Fruit fly (Drosophila melanogaster) whole organism, embryonic: ENCODE measurements around the gene CG9467.
A peak's percentile ranks its signal among the peaks of the same experiment; 100 is the strongest.

Source experiments
- Adf1 ChIP-seq: fragments of 200-800 bp; sonication (Bioruptor generic); IDR thresholded peaks from 2 replicates; pipeline ENCODE4 v1.3.6; 2022; ENCODE audit warnings: missing biosample characterization, missing genetic modification characterization
- B-H2 ChIP-seq: fragments of 200-800 bp; sonication (Bioruptor generic); optimal IDR thresholded peaks from 2 replicates; lab custom pipeline; 2018; ENCODE audit warnings: missing biosample characterization, mild to moderate bottlenecking, missing genetic modification characterization
- CG11695 ChIP-seq: fragments of 200-800 bp; sonication (Bioruptor generic); IDR thresholded peaks from 3 replicates; pipeline ENCODE4 v1.3.6; 2022; ENCODE audit warnings: missing biosample characterization, missing genetic modification characterization
- CG11723 ChIP-seq: fragments of 200-800 bp; sonication (Bioruptor generic); optimal IDR thresholded peaks from 2 replicates; lab custom pipeline; 2017; ENCODE audit warnings: missing biosample characterization, mild to moderate bottlenecking, missing genetic modification characterization
- CG12299 ChIP-seq: fragments of 200-800 bp; sonication (Bioruptor generic); optimal IDR thresholded peaks from 2 replicates; lab custom pipeline; 2018; ENCODE audit warnings: missing biosample characterization, mild to moderate bottlenecking, missing genetic modification characterization
- CG14710 ChIP-seq: fragments of 200-800 bp; sonication (Bioruptor generic); optimal IDR thresholded peaks from 3 replicates; lab custom pipeline; 2019; ENCODE audit warnings: missing biosample characterization, mild to moderate bottlenecking, missing genetic modification characterization, moderate library complexity
- CG15479 ChIP-seq: fragments of 200-800 bp; sonication (Bioruptor generic); optimal IDR thresholded peaks from 3 replicates; lab custom pipeline; 2019; ENCODE audit warnings: missing biosample characterization, mild to moderate bottlenecking, missing genetic modification characterization, moderate library complexity
- CG18619 ChIP-seq: fragments of 200-800 bp; sonication (Bioruptor generic); optimal IDR thresholded peaks from 3 replicates; lab custom pipeline; 2017; ENCODE audit warnings: missing biosample characterization, mild to moderate bottlenecking, missing genetic modification characterization
- CG33213 ChIP-seq: fragments of 200-800 bp; sonication (Bioruptor generic); optimal IDR thresholded peaks from 3 replicates; lab custom pipeline; 2016; ENCODE audit warnings: missing biosample characterization, missing genetic modification characterization
- CG6689 ChIP-seq: fragments of 200-800 bp; sonication (Bioruptor generic); IDR thresholded peaks from 2 replicates; pipeline ENCODE4 v1.3.6; 2022; ENCODE audit warnings: missing biosample characterization, missing genetic modification characterization
- CG7357 ChIP-seq: fragments of 200-800 bp; sonication (Bioruptor generic); IDR thresholded peaks from 3 replicates; pipeline ENCODE4 v1.3.6; 2022; ENCODE audit warnings: missing biosample characterization, missing genetic modification characterization
- CG7839 ChIP-seq: fragments of 200-800 bp; sonication (Bioruptor generic); optimal IDR thresholded peaks from 3 replicates; lab custom pipeline; 2018; ENCODE audit warnings: missing biosample characterization, mild to moderate bottlenecking, missing genetic modification characterization, moderate library complexity
- CG7928 ChIP-seq: fragments of 200-800 bp; sonication (Bioruptor generic); optimal IDR thresholded peaks from 2 replicates; lab custom pipeline; 2017; ENCODE audit warnings: missing biosample characterization, mild to moderate bottlenecking, missing genetic modification characterization
- CG8089 ChIP-seq: fragments of 200-800 bp; sonication (Bioruptor generic); optimal IDR thresholded peaks from 3 replicates; lab custom pipeline; 2016; ENCODE audit warnings: missing biosample characterization, missing genetic modification characterization
- CkIIα-i1 ChIP-seq: fragments of 200-800 bp; sonication (Bioruptor generic); IDR thresholded peaks from 2 replicates; pipeline ENCODE4 v1.3.6; 2022; ENCODE audit warnings: missing biosample characterization, missing genetic modification characterization
- Deaf1 ChIP-seq: fragments of 200-800 bp; optimal IDR thresholded peaks from 3 replicates; lab custom pipeline; 2019; ENCODE audit warnings: missing biosample characterization, mild to moderate bottlenecking, missing genetic modification characterization, moderate library complexity
- HLH54F ChIP-seq: fragments of 200-800 bp; sonication (Bioruptor generic); optimal IDR thresholded peaks from 3 replicates; lab custom pipeline; 2016; ENCODE audit warnings: missing biosample characterization, missing genetic modification characterization
- Hey ChIP-seq: fragments of 200-800 bp; sonication (Bioruptor generic); optimal IDR thresholded peaks from 3 replicates; lab custom pipeline; 2018; ENCODE audit warnings: missing biosample characterization, mild to moderate bottlenecking, missing genetic modification characterization
- Hr39 ChIP-seq: fragments of >200 bp; optimal IDR thresholded peaks from 2 replicates; lab custom pipeline; 2017
- MBD-R2 ChIP-seq: fragments of 200-800 bp; sonication (Bioruptor generic); IDR thresholded peaks from 2 replicates; pipeline ENCODE4 v1.3.6; 2022; ENCODE audit warnings: missing biosample characterization, missing genetic modification characterization
- NK7.1 ChIP-seq: fragments of 200-800 bp; sonication (Bioruptor generic); optimal IDR thresholded peaks from 3 replicates; lab custom pipeline; 2016; ENCODE audit warnings: missing biosample characterization, missing genetic modification characterization
- NfI ChIP-seq: fragments of 200-800 bp; sonication (Bioruptor generic); optimal IDR thresholded peaks from 3 replicates; lab custom pipeline; 2018; ENCODE audit warnings: missing biosample characterization, mild to moderate bottlenecking, missing genetic modification characterization, moderate library complexity
- Oli ChIP-seq: fragments of 200-800 bp; sonication (Bioruptor generic); optimal IDR thresholded peaks from 2 replicates; lab custom pipeline; 2018; ENCODE audit warnings: missing biosample characterization, mild to moderate bottlenecking, missing genetic modification characterization, moderate library complexity
- Optix ChIP-seq: fragments of 200-800 bp; sonication (Bioruptor generic); IDR thresholded peaks from 3 replicates; pipeline ENCODE4 v1.3.6; 2022; ENCODE audit warnings: missing biosample characterization, missing genetic modification characterization
- Pdp1 ChIP-seq, 2 experiments: fragments of 200-800 bp; sonication (Bioruptor generic); optimal IDR thresholded peaks; 3 replicates each; lab custom pipeline; 2016; ENCODE audit warnings: missing biosample characterization in 2 of 2, missing genetic modification characterization in 2 of 2, mild to moderate bottlenecking in 1 of 2, moderate library complexity in 1 of 2
- Vsx1 ChIP-seq: fragments of 200-800 bp; sonication (Bioruptor generic); optimal IDR thresholded peaks from 2 replicates; lab custom pipeline; 2017; ENCODE audit warnings: missing biosample characterization, mild to moderate bottlenecking, missing genetic modification characterization, missing genetic modification reagents
- YL-1 ChIP-seq: fragments of 200-800 bp; sonication (Bioruptor generic); optimal IDR thresholded peaks from 3 replicates; lab custom pipeline; 2017; ENCODE audit warnings: missing biosample characterization, mild to moderate bottlenecking, missing genetic modification characterization
- ac ChIP-seq: fragments of 200-800 bp; sonication (Bioruptor generic); optimal IDR thresholded peaks from 3 replicates; lab custom pipeline; 2017; ENCODE audit warnings: missing biosample characterization, mild to moderate bottlenecking, missing genetic modification characterization
- ato ChIP-seq: fragments of 200-800 bp; sonication (Bioruptor generic); IDR thresholded peaks from 2 replicates; pipeline ENCODE4 v1.3.6; 2022; ENCODE audit warnings: missing biosample characterization, missing genetic modification characterization; ENCODE audit not compliant: partially characterized antibody
- bcd ChIP-seq: fragments of 200-800 bp; sonication (Bioruptor generic); optimal IDR thresholded peaks from 2 replicates; lab custom pipeline; 2017; ENCODE audit warnings: missing biosample characterization, mild to moderate bottlenecking, missing genetic modification characterization
- cg ChIP-seq: fragments of 200-800 bp; sonication (Bioruptor generic); optimal IDR thresholded peaks from 3 replicates; lab custom pipeline; 2019; ENCODE audit warnings: missing biosample characterization, mild to moderate bottlenecking, missing genetic modification characterization, moderate library complexity
- corto ChIP-seq: fragments of 200-800 bp; sonication (Bioruptor generic); optimal IDR thresholded peaks from 2 replicates; lab custom pipeline; 2016; ENCODE audit warnings: missing biosample characterization, mild to moderate bottlenecking, missing genetic modification characterization, moderate library complexity
- crol ChIP-seq: fragments of 200-800 bp; sonication (Bioruptor generic); IDR thresholded peaks from 2 replicates; pipeline ENCODE4 v1.3.6; 2022; ENCODE audit warnings: missing biosample characterization, missing genetic modification characterization
- danr ChIP-seq: fragments of 200-800 bp; sonication (Bioruptor generic); IDR thresholded peaks from 2 replicates; pipeline ENCODE4 v1.3.6; 2022; ENCODE audit warnings: missing biosample characterization, missing genetic modification characterization
- ems ChIP-seq: fragments of 200-800 bp; sonication (Bioruptor generic); optimal IDR thresholded peaks from 3 replicates; lab custom pipeline; 2016; ENCODE audit warnings: missing biosample characterization, missing genetic modification characterization
- fu2 ChIP-seq: fragments of 200-800 bp; sonication (Bioruptor generic); optimal IDR thresholded peaks from 2 replicates; lab custom pipeline; 2016; ENCODE audit warnings: missing biosample characterization, missing genetic modification characterization
- gcm2 ChIP-seq: fragments of 200-800 bp; sonication (Bioruptor generic); optimal IDR thresholded peaks from 2 replicates; lab custom pipeline; 2016; ENCODE audit warnings: missing biosample characterization, missing genetic modification characterization
- gro ChIP-seq: fragments of 200-800 bp; sonication (Bioruptor generic); optimal IDR thresholded peaks from 2 replicates; lab custom pipeline; 2016; ENCODE audit warnings: missing biosample characterization, missing genetic modification characterization
- hb ChIP-seq: fragments of 200-800 bp; sonication (Bioruptor generic); IDR thresholded peaks from 3 replicates; pipeline ENCODE4 v1.3.6; 2022; ENCODE audit warnings: missing biosample characterization, missing genetic modification characterization; ENCODE audit not compliant: partially characterized antibody
- jing ChIP-seq: fragments of 200-800 bp; sonication (Bioruptor generic); optimal IDR thresholded peaks from 2 replicates; lab custom pipeline; 2018; ENCODE audit warnings: missing biosample characterization, mild to moderate bottlenecking, missing genetic modification characterization
- jumu ChIP-seq: fragments of 200-800 bp; sonication (Bioruptor generic); optimal IDR thresholded peaks from 3 replicates; lab custom pipeline; 2016; ENCODE audit warnings: missing biosample characterization, missing genetic modification characterization
- kni ChIP-seq: fragments of 200-800 bp; sonication (Bioruptor generic); optimal IDR thresholded peaks from 3 replicates; lab custom pipeline; 2017; ENCODE audit warnings: mild to moderate bottlenecking, missing biosample characterization, missing genetic modification reagents, missing genetic modification characterization
- lmd ChIP-seq: fragments of 200-800 bp; sonication (Bioruptor generic); IDR thresholded peaks from 2 replicates; pipeline ENCODE4 v1.3.6; 2022; ENCODE audit warnings: missing biosample characterization, missing genetic modification characterization
- pita ChIP-seq: fragments of 200-800 bp; sonication (Bioruptor generic); optimal IDR thresholded peaks from 2 replicates; lab custom pipeline; 2017; ENCODE audit warnings: missing biosample characterization, mild to moderate bottlenecking, missing genetic modification characterization
- rib ChIP-seq: fragments of 200-800 bp; sonication (Bioruptor generic); IDR thresholded peaks from 2 replicates; pipeline ENCODE4 v1.3.6; 2022; ENCODE audit warnings: missing biosample characterization, missing genetic modification characterization
- sd ChIP-seq: fragments of 200-800 bp; sonication (Bioruptor generic); optimal IDR thresholded peaks from 3 replicates; lab custom pipeline; 2018; ENCODE audit warnings: missing biosample characterization, mild to moderate bottlenecking, missing genetic modification characterization, moderate library complexity
- sna ChIP-seq: fragments of 200-800 bp; sonication (Bioruptor generic); IDR thresholded peaks from 2 replicates; pipeline ENCODE4 v1.3.6; 2022; ENCODE audit warnings: missing biosample characterization, missing genetic modification characterization; ENCODE audit not compliant: partially characterized antibody
- z ChIP-seq: fragments of 200-800 bp; sonication (Bioruptor generic); IDR thresholded peaks from 3 replicates; pipeline ENCODE4 v1.3.6; 2022; ENCODE audit warnings: missing biosample characterization, missing genetic modification characterization

The CG9467 gene

DNA sequence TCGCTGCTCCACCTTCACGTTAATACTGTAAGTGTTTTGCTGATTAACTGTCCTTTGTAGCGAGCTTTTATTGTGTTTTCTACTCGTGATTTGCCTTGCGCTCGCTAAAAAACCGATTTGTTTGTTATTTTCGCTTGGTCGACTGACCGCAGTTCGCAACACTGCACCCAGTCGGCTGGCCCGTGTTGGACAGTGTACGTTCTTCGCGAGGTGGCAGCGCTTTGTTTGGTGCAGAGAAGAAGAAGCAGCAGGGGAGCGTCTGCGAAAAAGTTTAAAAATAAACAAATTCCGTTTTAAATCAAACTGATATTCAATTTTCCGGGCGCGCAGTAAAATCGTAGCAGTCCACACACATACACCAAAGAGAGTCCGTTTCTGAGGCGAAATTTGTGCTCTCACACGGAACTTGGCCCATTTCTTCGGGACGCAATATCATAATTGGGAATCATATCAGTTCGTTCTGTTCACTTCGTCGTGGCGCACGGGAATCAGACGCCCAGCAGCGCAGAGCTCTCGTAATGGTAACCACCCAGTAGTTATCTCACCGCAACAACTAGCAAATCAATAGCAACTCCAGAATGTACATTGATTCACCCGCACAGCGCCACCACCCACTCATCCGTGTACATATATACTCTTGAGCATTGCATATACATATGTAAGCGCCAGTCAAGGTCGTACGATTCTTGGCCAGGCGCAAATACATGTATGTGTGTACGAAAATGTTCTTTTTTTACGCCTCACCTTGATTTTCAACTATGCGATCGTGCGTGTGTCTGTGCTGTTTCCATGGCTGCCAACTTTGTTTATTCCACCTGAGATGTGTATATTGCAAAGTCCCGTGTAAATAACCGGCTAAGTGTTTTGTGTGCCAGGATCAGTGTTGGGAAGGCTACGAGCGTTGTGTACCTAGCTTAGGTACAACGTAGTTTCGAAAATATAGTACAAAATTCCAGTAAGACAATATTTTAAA lies 32.9 kb downstream of the CG9467 start, which contains the start of gene Naa80 (continued):
- TF ChIP-seq gcm2 (GFP tag; lab: Kevin White, UChicago) (no peak), CG14710 (tag; lab: Kevin White, UChicago) (peak; percentile 43), CG11723 (GFP tag; lab: Kevin White, UChicago) (peak; percentile 45), lmd (peak; percentile 55; the same call in 1 of the 2 replicates), CG33213 (GFP tag; lab: Kevin White, UChicago) (peak; percentile 57), sd (tag; lab: Kevin White, UChicago) (peak; percentile 52), CG11695 (GFP tag; lab: Robert Waterston, UW) (no peak), CG7839 (tag; lab: Kevin White, UChicago) (peak; percentile 54), z (GFP tag; lab: Robert Waterston, UW) (no peak), CG8089 (GFP tag; lab: Kevin White, UChicago) (peak; percentile 16), CG12299 (tag; lab: Kevin White, UChicago) (peak; percentile 31), danr (0 out of 2 replicates have a peak, but pooled peaks have one; percentile 6), ems (peak; percentile 75), crol (GFP tag; lab: Robert Waterston, UW) (0 out of 2 replicates have a peak, but pooled peaks have one; percentile 20), Adf1 (GFP tag; lab: Robert Waterston, UW) (peak; percentile 67), Hr39 (lab: Kevin White, UChicago) (no peak), rib (GFP tag; lab: Robert Waterston, UW) (peak; percentile 90), gro (GFP tag; lab: Kevin White, UChicago) (peak; percentile 90), cg (peak; percentile 51), Oli (tag; lab: Kevin White, UChicago) (no peak), jumu (GFP tag; lab: Kevin White, UChicago) (peak; percentile 89), B-H2 (GFP tag; lab: Kevin White, UChicago) (peak; percentile 84), CG7357 (no peak), pita (GFP tag; lab: Kevin White, UChicago) (no peak), Pdp1 (GFP tag; optimal IDR thresholded peaks at IDR 0.05; lab: Kevin White, UChicago) (peak; percentile 54 to 73), hb (GFP tag; lab: Robert Waterston, UW) (no peak; the same call in 2 of the 3 replicates), Optix (GFP tag; lab: Robert Waterston, UW) (no peak), NfI (peak; percentile 82), MBD-R2 (GFP tag; lab: Robert Waterston, UW) (peak; percentile 96), HLH54F (GFP tag; lab: Kevin White, UChicago) (peak; percentile 83), CG15479 (GFP tag; lab: Kevin White, UChicago) (no peak), Deaf1 (tag; lab: Kevin White, UChicago) (peak; percentile 53), ac (GFP tag; lab: Kevin White, UChicago) (no peak), jing (GFP tag; lab: Kevin White, UChicago) (no peak), YL-1 (GFP tag; lab: Kevin White, UChicago) (peak; percentile 94), CG6689 (GFP tag; lab: Robert Waterston, UW) (no peak), ato (no peak; the same call in 1 of the 2 replicates), sna (GFP tag; lab: Robert Waterston, UW) (no peak), CG7928 (GFP tag; lab: Kevin White, UChicago) (peak; percentile 7), Hey (peak; percentile 14), Vsx1 (GFP tag; lab: Kevin White, UChicago) (no peak), CG18619 (GFP tag; lab: Kevin White, UChicago) (peak; percentile 54), bcd (peak; percentile 58), fu2 (peak; percentile 86), CkIIα-i1 (GFP tag; lab: Robert Waterston, UW) (no peak), corto (GFP tag; lab: Kevin White, UChicago) (no peak), kni (peak; percentile 54), NK7.1 (peak; percentile 31)
